Worm (Caenorhabditis elegans): ENCODE data around the gene B0361.11.

B0361.11 gene

DNA sequence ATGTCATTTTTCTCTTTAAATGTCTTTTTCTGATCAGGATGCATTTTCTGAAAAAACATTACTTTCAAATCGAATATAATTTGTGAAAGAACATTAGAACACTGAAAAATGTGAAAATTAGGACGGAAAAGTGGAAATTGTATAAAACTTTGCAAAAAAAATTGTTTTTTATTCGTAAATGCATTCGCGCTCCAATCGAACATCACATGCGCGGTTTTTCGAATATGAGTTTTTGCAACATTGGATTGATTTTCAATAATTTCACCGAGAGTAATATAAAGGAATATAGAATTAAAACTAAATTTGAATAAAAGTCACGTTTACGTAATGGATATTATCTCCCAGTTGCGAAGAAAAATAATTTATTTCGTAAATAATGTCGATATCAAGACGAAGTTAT, at the start of gene B0361.11, which contains the start of gene spot-1:
TSS of gene B0361.11 (plus strand) at position 372 of the 400 bp plus-strand sequence.
TSS of gene spot-1 (minus strand) at position 47 of the 400 bp plus-strand sequence.
- TF ChIP-seq unc-62 (GFP tag; optimal IDR thresholded peaks at IDR 0.05) = no peak

DNA sequence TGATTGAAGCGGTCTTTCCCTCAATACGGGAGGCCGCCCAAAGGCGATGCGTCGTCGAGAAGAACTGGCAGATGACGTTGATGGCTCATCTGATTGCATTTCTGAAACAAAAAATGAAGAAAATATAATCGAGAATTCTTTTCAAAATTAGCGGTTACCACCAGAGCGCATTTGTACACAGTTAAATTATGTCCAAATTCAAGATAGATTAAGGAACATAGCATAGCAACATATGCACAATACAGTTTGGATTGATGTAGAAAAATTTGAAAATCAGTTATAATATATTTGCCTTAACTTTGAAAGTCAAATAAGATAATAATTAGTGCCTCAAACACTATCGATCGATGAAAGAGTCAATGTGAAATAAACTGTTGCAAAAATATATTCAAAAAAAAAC, 47.7 kb upstream of the B0361.11 start, which contains the start of gene R151.8:
TSS of gene R151.8 (minus strand) at position 101 of the 400 bp plus-strand sequence.
- no peak for TF ChIP-seq unc-62 (GFP tag; optimal IDR thresholded peaks at IDR 0.05)

DNA sequence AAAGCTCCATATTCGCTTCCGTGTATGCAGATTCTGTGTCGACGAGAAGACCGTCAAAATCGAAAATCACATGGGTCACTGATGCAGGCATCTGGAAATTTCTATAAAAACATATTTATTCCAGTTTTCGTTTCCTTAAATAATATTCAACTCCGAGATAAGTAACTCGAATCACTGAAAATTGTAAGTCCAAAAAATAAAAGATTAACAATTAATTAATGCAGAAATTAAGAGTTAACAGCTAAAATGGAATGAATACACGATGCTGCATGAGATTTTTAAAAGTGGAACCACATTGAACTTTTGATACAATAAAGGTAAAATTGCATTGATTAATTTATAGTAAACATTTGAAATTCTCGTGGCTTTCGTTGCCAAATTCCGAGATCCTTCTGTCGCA, 46.6 kb upstream of the B0361.11 start, which contains the start of gene R151.10:
TSS of gene R151.10 (minus strand) at position 101 of the 400 bp plus-strand sequence.
- no peak for TF ChIP-seq unc-62 (GFP tag; optimal IDR thresholded peaks at IDR 0.05)

DNA sequence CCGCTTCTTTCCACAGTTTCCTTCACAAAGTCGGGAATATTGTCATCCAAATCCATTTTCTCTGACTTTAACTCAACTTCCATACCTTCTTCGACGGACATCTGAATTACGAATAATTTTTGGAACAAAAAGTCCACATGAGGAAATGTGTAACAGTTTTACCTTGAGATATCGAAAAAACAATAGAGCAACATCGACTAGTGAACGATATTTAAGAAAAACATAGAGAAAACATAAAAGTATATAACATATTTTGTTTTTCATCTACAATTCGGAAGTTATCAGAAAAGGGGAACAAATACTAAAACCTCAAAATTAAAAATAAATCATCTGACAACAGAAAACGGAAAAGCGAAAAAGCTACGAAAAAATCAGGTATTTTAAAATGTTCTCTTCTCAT, 44.6 kb upstream of the B0361.11 start, which contains the start of gene adr-2:
TSS of gene adr-2 (minus strand) at position 101 of the 400 bp plus-strand sequence.
- TF ChIP-seq unc-62 (GFP tag; optimal IDR thresholded peaks at IDR 0.05) = no peak

DNA sequence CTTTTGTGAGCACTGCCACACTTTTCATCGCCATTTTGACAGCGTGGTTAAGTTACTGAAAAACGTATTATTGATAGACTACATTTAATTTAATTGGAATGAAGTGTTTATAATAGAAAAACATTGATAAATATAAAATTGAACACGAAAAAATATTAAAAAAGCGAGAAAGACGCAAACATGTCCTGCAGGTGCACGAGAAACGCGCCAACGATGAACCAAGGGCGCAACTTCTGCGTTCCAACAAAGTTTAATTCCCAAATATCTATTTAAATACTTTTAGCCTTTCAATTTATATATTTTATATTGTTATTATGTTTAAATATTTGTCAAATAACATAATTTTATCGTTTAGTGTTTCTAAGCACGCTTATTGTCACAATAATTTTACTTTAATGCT, 43.3 kb upstream of the B0361.11 start, which contains the start of gene ndus-8:
TSS of gene ndus-8 (minus strand) at position 55 of the 400 bp plus-strand sequence.
- no peak for TF ChIP-seq unc-62 (GFP tag; optimal IDR thresholded peaks at IDR 0.05)

DNA sequence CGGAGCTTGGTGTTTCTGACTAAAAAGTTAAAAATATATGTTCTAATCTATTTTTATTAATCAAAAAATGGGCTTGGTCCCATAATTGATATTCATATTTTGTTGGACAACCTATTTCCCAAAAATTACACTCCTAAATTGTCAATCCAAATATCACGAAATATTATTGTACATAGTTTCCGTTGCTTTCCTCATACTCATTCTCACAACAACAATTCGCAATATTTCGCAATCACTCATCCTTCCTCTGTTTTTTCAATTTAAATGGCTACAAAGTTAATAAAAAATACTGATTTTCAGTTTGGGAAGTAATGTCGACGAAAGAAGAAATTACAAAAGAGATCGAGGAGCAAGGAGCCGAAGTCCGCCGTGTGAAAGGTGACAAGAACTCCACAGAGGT, 38.7 kb upstream of the B0361.11 start, which contains the start of gene pars-1:
TSS of gene pars-1 (plus strand) at position 301 of the 400 bp plus-strand sequence.
- no peak for TF ChIP-seq unc-62 (GFP tag; optimal IDR thresholded peaks at IDR 0.05)

DNA sequence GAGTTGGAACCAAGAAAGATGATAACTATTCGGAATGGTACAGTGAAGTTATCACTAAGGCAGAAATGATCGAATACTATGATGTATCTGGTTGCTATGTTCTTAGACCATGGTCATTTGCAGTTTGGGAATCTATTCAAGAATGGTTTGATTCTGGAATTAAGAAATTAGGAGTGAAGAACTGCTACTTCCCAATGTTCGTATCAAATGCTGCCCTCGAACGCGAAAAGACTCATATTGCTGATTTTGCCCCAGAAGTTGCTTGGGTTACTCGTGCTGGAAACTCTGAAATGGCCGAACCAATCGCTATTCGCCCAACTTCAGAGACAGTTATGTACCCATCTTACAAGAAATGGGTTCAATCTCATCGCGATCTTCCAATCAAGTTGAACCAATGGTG, 38.0 kb upstream of the B0361.11 start:
- no peak for TF ChIP-seq unc-62 (GFP tag; optimal IDR thresholded peaks at IDR 0.05)

DNA sequence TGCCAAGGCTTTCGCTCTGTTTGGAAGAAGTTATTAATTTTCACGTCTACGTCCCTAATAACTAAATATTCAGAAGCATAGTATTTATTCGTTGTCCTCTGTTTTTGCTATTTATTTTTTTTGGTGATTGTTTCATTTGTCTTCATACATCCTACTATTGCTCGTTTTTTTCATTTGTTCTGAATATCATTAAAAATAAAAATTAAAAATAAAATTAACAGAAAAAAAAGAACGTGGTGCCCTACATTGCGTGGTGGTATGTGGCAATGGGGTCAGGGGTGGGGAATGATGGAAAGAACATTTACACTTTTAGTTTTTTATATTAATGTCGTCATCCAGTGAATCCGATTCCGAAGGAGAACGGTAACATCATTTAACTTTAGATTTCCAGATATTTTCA, 36.3 kb upstream of the B0361.11 start, which contains the start of gene ztf-31:
TSS of gene ztf-31 (plus strand) at position 301 of the 400 bp plus-strand sequence.
- no peak for TF ChIP-seq unc-62 (GFP tag; optimal IDR thresholded peaks at IDR 0.05)

DNA sequence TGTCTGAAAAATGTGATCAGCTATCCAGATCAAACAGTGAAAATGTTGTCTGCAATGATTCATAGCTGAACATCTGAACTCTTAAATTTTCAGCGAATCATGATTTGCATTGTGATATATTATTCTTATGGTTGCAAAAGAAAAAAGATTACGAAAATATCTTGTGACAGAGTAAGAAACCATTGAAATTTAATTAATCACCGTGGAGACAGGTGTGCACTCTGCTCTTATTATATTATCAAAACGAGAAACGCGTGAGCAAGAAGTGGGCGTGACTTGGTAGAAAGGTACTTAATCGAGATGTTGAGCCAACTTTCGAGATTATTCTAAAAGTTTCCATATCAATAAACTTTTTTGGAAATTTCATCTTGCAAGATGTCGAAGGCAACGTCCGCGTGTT, 34.4 kb upstream of the B0361.11 start, which contains the start of gene osm-10:
TSS of gene osm-10 (plus strand) at position 293 of the 400 bp plus-strand sequence.
- TF ChIP-seq unc-62 (GFP tag; optimal IDR thresholded peaks at IDR 0.05) = no peak

DNA sequence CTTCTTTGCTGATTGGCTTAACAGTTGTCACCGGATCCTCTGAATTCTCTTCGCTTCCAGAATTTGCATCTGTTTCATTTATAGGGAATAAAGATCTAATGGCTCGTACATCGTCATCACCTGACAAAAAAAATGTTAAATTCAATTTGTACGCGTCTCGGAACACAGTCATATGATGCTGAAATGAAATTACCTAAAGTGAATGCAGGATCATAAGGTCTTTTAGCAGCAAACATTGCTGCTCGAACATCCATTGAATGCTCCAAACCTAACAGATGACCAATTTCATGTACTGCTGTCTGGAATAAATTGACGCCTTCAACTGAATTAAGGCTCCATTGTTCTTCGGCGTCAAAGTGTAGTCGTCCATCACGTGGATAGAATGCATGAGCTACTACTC, 31.0 kb upstream of the B0361.11 start:
- no peak for TF ChIP-seq unc-62 (GFP tag; optimal IDR thresholded peaks at IDR 0.05)

DNA sequence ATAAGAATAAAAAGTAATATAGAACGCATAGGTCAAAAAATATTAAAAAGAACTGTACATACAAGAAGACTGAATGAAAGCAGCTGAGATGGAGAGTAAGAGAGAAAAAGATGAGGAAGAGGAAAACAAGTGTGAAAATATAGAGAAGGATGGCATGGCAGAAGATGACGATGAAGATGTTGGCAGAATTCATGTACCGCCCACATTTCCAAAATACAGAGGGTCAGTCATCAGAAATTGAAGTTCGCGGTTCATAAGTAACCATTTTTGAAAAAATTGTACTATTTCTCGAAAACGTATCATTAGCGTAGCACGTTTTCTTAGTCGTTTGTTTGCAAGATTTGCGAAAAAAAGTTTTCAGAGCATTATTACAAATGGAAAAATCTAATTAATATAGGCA, 29.7 kb upstream of the B0361.11 start, which contains the start of gene zmp-6:
TSS of gene zmp-6 (minus strand) at position 101 of the 400 bp plus-strand sequence.
- TF ChIP-seq unc-62 (GFP tag; optimal IDR thresholded peaks at IDR 0.05) = no peak

DNA sequence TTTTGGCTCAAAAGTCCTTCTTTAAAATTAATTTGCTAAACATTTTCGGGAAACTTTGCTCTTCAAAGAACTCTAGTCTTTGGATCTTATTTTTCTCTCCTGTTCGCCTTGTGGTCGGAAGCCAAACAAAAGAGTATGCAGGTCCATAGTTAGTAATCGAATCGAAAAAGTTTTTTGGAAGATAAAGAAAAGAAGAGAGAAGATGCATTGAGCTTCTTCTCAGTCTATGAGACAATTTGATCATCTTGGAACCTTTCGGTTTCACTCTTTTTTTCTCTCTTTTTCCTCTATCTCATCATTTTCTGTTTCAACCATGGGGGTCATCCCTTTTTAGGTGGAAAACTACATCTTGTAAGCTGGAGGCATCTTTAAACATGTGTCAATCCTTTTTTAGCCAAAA, 23.7 kb upstream of the B0361.11 start:
- TF ChIP-seq unc-62 (GFP tag; optimal IDR thresholded peaks at IDR 0.05) = no peak

DNA sequence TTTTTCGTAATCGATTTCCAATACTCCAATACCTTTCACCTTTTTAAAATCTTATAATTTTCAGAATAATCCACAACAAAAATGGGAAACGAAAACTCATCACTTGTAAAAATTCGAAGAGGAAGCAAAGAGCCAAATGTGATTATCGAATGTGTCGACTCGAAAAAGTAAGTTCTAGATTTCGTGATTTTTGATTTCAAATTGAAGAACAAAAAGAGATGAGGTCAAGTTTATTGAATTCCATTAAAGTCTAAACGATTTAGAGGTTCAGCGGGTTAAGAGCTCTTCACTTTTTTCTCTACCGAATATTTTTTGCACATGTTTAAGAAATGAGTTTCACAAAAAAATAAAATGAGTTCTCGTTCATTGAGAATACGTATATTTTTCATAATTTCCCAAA, 18.5 kb upstream of the B0361.11 start, which contains the start of gene B0361.4:
TSS of gene B0361.4 (plus strand) at position 61 of the 400 bp plus-strand sequence.
- TF ChIP-seq unc-62 (GFP tag; optimal IDR thresholded peaks at IDR 0.05) = no peak

DNA sequence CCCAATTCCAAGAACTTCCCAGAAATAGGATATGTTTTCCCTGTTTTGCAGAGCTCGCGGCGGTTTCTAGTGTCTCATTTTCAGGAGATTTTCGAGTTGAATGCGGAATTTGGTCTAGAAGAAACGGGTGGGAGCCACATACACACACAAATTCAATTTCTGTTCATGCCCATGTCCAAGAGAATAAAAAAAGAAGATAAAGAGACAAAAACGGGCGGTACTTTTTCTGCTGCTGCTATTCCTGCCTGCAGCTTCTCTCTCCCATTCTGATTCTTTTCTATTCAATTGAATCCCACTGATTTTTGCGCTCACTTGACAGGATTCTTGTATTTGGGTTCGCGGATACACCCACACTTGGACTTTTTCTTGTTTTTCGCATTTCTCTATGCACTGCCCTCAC, 14.8 kb upstream of the B0361.11 start:
- no peak for TF ChIP-seq unc-62 (GFP tag; optimal IDR thresholded peaks at IDR 0.05)

DNA sequence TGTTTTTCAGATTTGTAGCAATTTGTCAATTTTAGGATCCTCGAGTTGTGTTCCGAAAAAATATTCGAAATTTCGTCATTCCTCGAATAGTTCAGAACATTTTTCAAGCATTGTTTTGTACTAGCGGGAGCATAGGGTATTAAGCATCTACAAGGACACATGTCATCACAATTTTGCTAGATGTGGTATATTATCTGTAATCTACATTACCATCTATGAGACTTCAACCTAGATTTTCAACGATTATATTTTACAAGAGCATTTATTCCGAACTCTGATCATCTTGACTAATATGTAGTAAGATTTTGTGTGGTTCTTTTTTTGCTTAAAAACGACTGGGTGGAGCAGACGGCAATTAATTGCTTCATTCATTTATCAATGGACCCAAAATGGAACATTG, 14.4 kb upstream of the B0361.11 start:
- TF ChIP-seq unc-62 (GFP tag; optimal IDR thresholded peaks at IDR 0.05) = no peak

DNA sequence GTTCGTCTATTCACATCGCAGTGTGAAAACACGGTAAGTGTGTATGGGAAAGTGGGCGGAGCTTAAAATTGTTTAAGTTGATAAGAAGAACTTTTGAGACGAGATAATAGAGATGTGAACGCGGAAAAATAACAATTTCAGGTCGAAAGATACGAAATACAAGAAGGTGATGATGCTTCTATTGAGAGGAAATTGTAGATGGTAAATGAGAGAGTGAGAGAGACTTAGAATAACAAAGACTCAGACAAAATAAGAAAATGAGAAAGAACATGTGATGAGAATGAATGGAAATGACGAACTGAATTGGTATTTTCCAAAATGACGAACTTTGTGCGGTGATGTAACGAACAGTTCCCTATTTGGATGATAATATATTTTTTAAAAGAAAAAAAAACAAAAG, 6.3 kb upstream of the B0361.11 start:
- TF ChIP-seq unc-62 (GFP tag; optimal IDR thresholded peaks at IDR 0.05) = no peak

DNA sequence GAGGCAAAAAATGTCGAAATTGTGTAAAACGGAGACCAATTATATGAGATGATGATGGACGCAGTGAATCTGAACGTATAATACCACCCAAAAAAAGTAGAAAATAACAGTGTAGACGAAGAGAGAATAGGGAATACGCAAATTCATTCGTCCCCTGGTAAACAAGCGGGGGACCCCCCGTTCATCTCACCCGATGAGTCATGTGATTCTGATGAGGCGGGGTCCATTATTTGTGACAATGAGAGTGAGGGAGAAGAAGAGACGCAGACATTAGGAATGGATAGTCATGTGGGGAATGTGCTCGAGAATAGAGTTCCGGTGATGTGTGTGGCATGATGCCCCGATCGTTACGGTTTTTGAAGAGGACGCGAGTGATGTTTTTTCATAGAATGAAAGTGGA, 5.3 kb upstream of the B0361.11 start:
- no peak for TF ChIP-seq unc-62 (GFP tag; optimal IDR thresholded peaks at IDR 0.05)

DNA sequence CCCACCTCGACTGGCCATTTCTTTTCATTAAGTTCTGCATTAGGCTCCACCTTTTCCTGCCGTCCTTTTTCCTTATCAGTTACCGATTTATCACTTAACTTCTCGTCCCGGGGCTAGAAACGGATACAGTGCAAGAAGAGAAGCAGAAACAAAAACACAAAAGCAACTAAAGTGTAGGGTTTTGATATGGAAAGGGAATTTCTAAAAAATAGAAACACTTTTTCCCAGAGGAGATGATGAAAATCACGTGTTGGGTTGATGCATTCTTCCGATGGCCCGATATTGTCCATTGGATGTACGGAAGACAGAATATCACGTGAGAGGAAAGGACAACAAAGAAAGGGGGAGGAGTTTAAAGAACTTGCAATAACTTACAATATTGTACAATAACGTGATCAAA, 4.6 kb upstream of the B0361.11 start:
- no peak for TF ChIP-seq unc-62 (GFP tag; optimal IDR thresholded peaks at IDR 0.05)
